Worm (Caenorhabditis elegans) whole organism, late embryonic: Measurements from ENCODE around the gene T28A11.17.

Source experiments
- C08G9.2 ChIP-seq: sonication (generic microtip); optimal IDR thresholded peaks from 2 replicates; lab custom pipeline; 2016; ENCODE audit warnings: mild to moderate bottlenecking, missing genetic modification characterization, moderate library complexity, missing compliant biosample characterization
- K02D7.2 ChIP-seq: sonication (generic microtip); optimal IDR thresholded peaks from 2 replicates; lab custom pipeline; 2017; ENCODE audit warnings: mild to moderate bottlenecking, missing genetic modification characterization, missing compliant biosample characterization
- Y22D7AL.16 ChIP-seq: sonication (generic microtip); optimal IDR thresholded peaks from 2 replicates; lab custom pipeline; 2016; ENCODE audit warnings: missing genetic modification characterization, missing compliant biosample characterization
- ahr-1 ChIP-seq: sonication (generic microtip); optimal IDR thresholded peaks from 2 replicates; lab custom pipeline; 2016; ENCODE audit warnings: missing genetic modification characterization, missing compliant biosample characterization
- ceh-14 ChIP-seq: sonication (generic microtip); optimal IDR thresholded peaks from 2 replicates; lab custom pipeline; 2016; ENCODE audit warnings: missing genotype, missing genetic modification characterization, missing compliant biosample characterization
- ceh-19 ChIP-seq: fragments of 200-800 bp; sonication (Bioruptor generic); optimal IDR thresholded peaks from 2 replicates; lab custom pipeline; 2018; ENCODE audit warnings: mild to moderate bottlenecking, missing genetic modification characterization, missing compliant biosample characterization
- ceh-24 ChIP-seq: sonication (generic microtip); optimal IDR thresholded peaks from 2 replicates; lab custom pipeline; 2016; ENCODE audit warnings: mild to moderate bottlenecking, missing genetic modification characterization, missing compliant biosample characterization
- ceh-30 ChIP-seq: fragments of 150-350 bp; optimal IDR thresholded peaks from 2 replicates; lab custom pipeline; 2014; ENCODE audit warnings: missing biosample characterization, missing genetic modification characterization
- ceh-34 ChIP-seq: sonication (generic microtip); optimal IDR thresholded peaks from 2 replicates; lab custom pipeline; 2016; ENCODE audit warnings: mild to moderate bottlenecking, missing genetic modification characterization, missing compliant biosample characterization
- ceh-45 ChIP-seq: fragments of 200-800 bp; sonication (Bioruptor generic); IDR thresholded peaks from 2 replicates; pipeline ENCODE4 v1.3.6; 2022; ENCODE audit warnings: missing genetic modification reagents, missing genetic modification characterization, missing compliant biosample characterization
- ceh-48 ChIP-seq: sonication (generic microtip); optimal IDR thresholded peaks from 2 replicates; lab custom pipeline; 2016; ENCODE audit warnings: missing genetic modification characterization, inconsistent platforms, missing compliant biosample characterization
- ceh-6 ChIP-seq: fragments of 200-800 bp; sonication (Bioruptor generic); optimal IDR thresholded peaks from 2 replicates; lab custom pipeline; 2018; ENCODE audit warnings: mild to moderate bottlenecking, missing genetic modification characterization, missing compliant biosample characterization
- elt-2 ChIP-seq: sonication (generic microtip); optimal IDR thresholded peaks from 2 replicates; lab custom pipeline; 2016; ENCODE audit warnings: missing genetic modification reagents, missing genetic modification characterization, missing compliant biosample characterization
- elt-4 ChIP-seq: sonication (generic microtip); optimal IDR thresholded peaks from 2 replicates; lab custom pipeline; 2016; ENCODE audit warnings: missing genetic modification characterization, missing compliant biosample characterization
- ets-4 ChIP-seq: sonication (generic microtip); optimal IDR thresholded peaks from 2 replicates; lab custom pipeline; 2016; ENCODE audit warnings: missing genetic modification characterization, missing compliant biosample characterization
- eyg-1 ChIP-seq: sonication (generic microtip); optimal IDR thresholded peaks from 2 replicates; lab custom pipeline; 2016; ENCODE audit warnings: missing genotype, missing genetic modification characterization, missing compliant biosample characterization
- fax-1 ChIP-seq: sonication (generic microtip); optimal IDR thresholded peaks from 2 replicates; lab custom pipeline; 2016; ENCODE audit warnings: missing genotype, missing genetic modification characterization, missing compliant biosample characterization
- fkh-6 ChIP-seq: sonication (generic microtip); optimal IDR thresholded peaks from 2 replicates; lab custom pipeline; 2016; ENCODE audit warnings: missing genetic modification characterization, missing compliant biosample characterization
- hlh-13 ChIP-seq: fragments of 200-800 bp; sonication (Bioruptor generic); optimal IDR thresholded peaks from 2 replicates; lab custom pipeline; 2018; ENCODE audit warnings: mild to moderate bottlenecking, missing genetic modification characterization, missing compliant biosample characterization
- hlh-15 ChIP-seq: sonication (generic microtip); optimal IDR thresholded peaks from 2 replicates; lab custom pipeline; 2016; ENCODE audit warnings: missing genetic modification characterization, missing compliant biosample characterization
- hlh-6 ChIP-seq: sonication (generic microtip); optimal IDR thresholded peaks from 2 replicates; lab custom pipeline; 2016; ENCODE audit warnings: missing genotype, missing genetic modification characterization, missing compliant biosample characterization
- lim-6 ChIP-seq: sonication (generic microtip); optimal IDR thresholded peaks from 2 replicates; lab custom pipeline; 2016; ENCODE audit warnings: missing genetic modification characterization, missing compliant biosample characterization
- lin-11 ChIP-seq: fragments of 200-800 bp; sonication (Bioruptor generic); optimal IDR thresholded peaks from 2 replicates; lab custom pipeline; 2018; ENCODE audit warnings: mild to moderate bottlenecking, missing genetic modification characterization, missing compliant biosample characterization
- madf-2 ChIP-seq: sonication (generic microtip); optimal IDR thresholded peaks from 2 replicates; lab custom pipeline; 2017; ENCODE audit warnings: missing genetic modification characterization, missing compliant biosample characterization
- nhr-11 ChIP-seq: fragments of 150-350 bp; optimal IDR thresholded peaks from 2 replicates; lab custom pipeline; 2014; ENCODE audit warnings: missing biosample characterization, missing genetic modification characterization
- nhr-232 ChIP-seq: sonication (generic microtip); optimal IDR thresholded peaks from 2 replicates; lab custom pipeline; 2016; ENCODE audit warnings: missing genetic modification characterization, missing compliant biosample characterization
- npax-4 ChIP-seq: sonication (generic microtip); optimal IDR thresholded peaks from 2 replicates; lab custom pipeline; 2016; ENCODE audit warnings: missing genetic modification characterization, missing compliant biosample characterization
- odd-2 ChIP-seq: sonication (generic microtip); optimal IDR thresholded peaks from 2 replicates; lab custom pipeline; 2017; ENCODE audit warnings: antibody characterized with exemption, mild to moderate bottlenecking, missing genetic modification characterization, missing compliant biosample characterization
- pax-1 ChIP-seq: fragments of 150-350 bp; optimal IDR thresholded peaks from 2 replicates; lab custom pipeline; 2014; ENCODE audit warnings: missing biosample characterization, missing genetic modification characterization
- pha-4 ChIP-seq: fragments of 150-350 bp; optimal IDR thresholded peaks from 2 replicates; lab custom pipeline; 2018; ENCODE audit warnings: missing biosample characterization, missing genetic modification reagents, missing genetic modification characterization
- pqm-1 ChIP-seq: sonication (generic microtip); optimal IDR thresholded peaks from 2 replicates; lab custom pipeline; 2016; ENCODE audit warnings: missing genetic modification characterization, missing compliant biosample characterization
- pros-1 ChIP-seq: fragments of 150-350 bp; optimal IDR thresholded peaks from 2 replicates; lab custom pipeline; 2014; ENCODE audit warnings: missing biosample characterization, missing genetic modification reagents, missing genetic modification characterization
- rnt-1 ChIP-seq: sonication (generic microtip); optimal IDR thresholded peaks from 2 replicates; lab custom pipeline; 2016; ENCODE audit warnings: missing genetic modification characterization, missing compliant biosample characterization
- sox-2 ChIP-seq: fragments of 200-800 bp; sonication (Bioruptor generic); IDR thresholded peaks from 2 replicates; pipeline ENCODE4 v1.3.6; 2022; ENCODE audit warnings: missing genetic modification reagents, missing genetic modification characterization, missing compliant biosample characterization
- sox-4 ChIP-seq: sonication (generic microtip); optimal IDR thresholded peaks from 2 replicates; lab custom pipeline; 2017; ENCODE audit warnings: mild to moderate bottlenecking, missing genetic modification characterization, inconsistent platforms, missing compliant biosample characterization
- unc-3 ChIP-seq, 2 experiments: fragments of 200-800 bp in 1 of 2; sonication (Bioruptor generic) in 1 of 2; sonication (generic microtip) in 1 of 2; conservative IDR thresholded peaks in 1 of 2; optimal IDR thresholded peaks in 1 of 2; 2 replicates each; pipeline versions ENCODE4 v1.3.6 to Lab custom; 2016 to 2022; ENCODE audit warnings: missing compliant biosample characterization in 2 of 2, missing genetic modification characterization in 2 of 2, missing genetic modification reagents in 1 of 2
- unc-42 ChIP-seq: sonication (generic microtip); optimal IDR thresholded peaks from 2 replicates; lab custom pipeline; 2016; ENCODE audit warnings: missing genotype, missing genetic modification characterization, missing compliant biosample characterization
- unc-55 ChIP-seq: sonication (generic microtip); optimal IDR thresholded peaks from 2 replicates; lab custom pipeline; 2017; ENCODE audit warnings: missing biosample characterization, missing genetic modification reagents, missing genetic modification characterization
- ztf-16 ChIP-seq: sonication (generic microtip); optimal IDR thresholded peaks from 2 replicates; lab custom pipeline; 2017; ENCODE audit warnings: missing genetic modification characterization, missing compliant biosample characterization

Gene T28A11.17

DNA sequence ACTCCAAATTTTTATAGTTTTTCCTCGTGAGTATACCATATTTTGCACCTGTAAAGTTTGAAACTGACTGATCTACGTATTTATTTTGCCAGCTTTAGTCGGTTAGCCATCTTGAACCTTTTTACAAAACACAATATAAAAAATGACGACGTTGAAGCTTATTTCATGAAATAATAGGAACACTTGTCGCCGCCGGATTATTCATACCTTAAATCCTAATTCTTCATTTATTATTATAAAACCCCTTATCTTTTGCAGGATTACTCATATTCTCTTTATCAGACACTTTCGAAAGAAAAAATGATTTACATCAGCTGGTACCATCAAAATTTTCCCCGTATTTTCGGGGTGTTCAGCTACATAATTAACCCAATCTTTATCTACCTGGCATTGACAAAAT lies 18.6 kb downstream of the T28A11.17 start, which contains the start of gene srj-8:
Gene srj-8, plus strand, starts transcription at position 301 of the 400 bp plus-strand sequence.
- TF ChIP-seq hlh-13 (GFP tag; lab: Kevin White, UChicago), result no peak
- TF ChIP-seq npax-4 (tag; lab: Kevin White, UChicago), result no peak
- TF ChIP-seq elt-4 (tag; lab: Kevin White, UChicago), result no peak
- TF ChIP-seq odd-2 (tag; lab: Kevin White, UChicago), result no peak
- no peak for TF ChIP-seq ceh-24 (tag; lab: Kevin White, UChicago)
- no peak for TF ChIP-seq unc-42 (tag; lab: Kevin White, UChicago)
- TF ChIP-seq ceh-14 (tag; lab: Kevin White, UChicago), result no peak
- no peak for TF ChIP-seq lin-11
- no peak for TF ChIP-seq C08G9.2 (tag; lab: Kevin White, UChicago)
- TF ChIP-seq unc-3 (GFP tag; conservative IDR thresholded peaks at IDR 0.05; lab: Robert Waterston, UW), result no peak
- TF ChIP-seq unc-3 (tag; optimal IDR thresholded peaks at IDR 0.05; lab: Kevin White, UChicago), result no peak
- no peak for TF ChIP-seq K02D7.2 (tag; lab: Kevin White, UChicago)
- no peak for TF ChIP-seq hlh-6 (tag; lab: Kevin White, UChicago)
- no peak for TF ChIP-seq pax-1 (tag; lab: Kevin White, UChicago)
- TF ChIP-seq ceh-48, result no peak
- TF ChIP-seq lim-6, result no peak
- no peak for TF ChIP-seq fax-1 (tag; lab: Kevin White, UChicago)
- TF ChIP-seq ztf-16, result no peak
- TF ChIP-seq ceh-19, result no peak
- no peak for TF ChIP-seq Y22D7AL.16 (tag; lab: Kevin White, UChicago)
- TF ChIP-seq ceh-6 (GFP tag; lab: Kevin White, UChicago), result no peak

DNA sequence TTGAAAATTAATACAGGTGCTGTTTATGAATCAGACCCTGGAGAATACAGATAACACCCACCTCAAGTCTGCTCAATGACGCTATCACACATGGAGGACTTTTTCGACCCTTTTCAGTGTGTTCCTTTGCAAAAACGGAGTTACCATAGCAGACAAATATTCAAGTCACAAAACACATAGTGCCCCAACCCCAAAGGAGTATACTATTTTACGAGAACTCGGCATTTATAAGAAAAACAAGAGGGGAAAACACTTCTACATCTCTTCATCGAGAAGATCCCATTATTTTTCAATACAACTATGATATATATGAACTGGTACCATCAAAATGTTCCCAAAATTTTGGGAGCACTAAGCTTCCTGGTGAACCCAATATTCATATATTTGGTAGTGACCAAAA lies 21.4 kb downstream of the T28A11.17 start, which contains the start of gene srj-7:
Gene srj-7, plus strand, starts transcription at position 301 of the 400 bp plus-strand sequence.
- TF ChIP-seq sox-2 (GFP tag; lab: Robert Waterston, UW) (no peak), fkh-6 (tag; lab: Kevin White, UChicago) (no peak), unc-42 (tag; lab: Kevin White, UChicago) (no peak), Y22D7AL.16 (tag; lab: Kevin White, UChicago) (no peak), madf-2 (tag; lab: Kevin White, UChicago) (no peak), ceh-45 (no peak), elt-2 (tag; lab: Kevin White, UChicago) (no peak), ceh-34 (no peak), rnt-1 (tag; lab: Kevin White, UChicago) (no peak), pqm-1 (tag; lab: Kevin White, UChicago) (no peak), nhr-11 (tag; lab: Kevin White, UChicago) (no peak), hlh-15 (tag; lab: Kevin White, UChicago) (no peak)

DNA sequence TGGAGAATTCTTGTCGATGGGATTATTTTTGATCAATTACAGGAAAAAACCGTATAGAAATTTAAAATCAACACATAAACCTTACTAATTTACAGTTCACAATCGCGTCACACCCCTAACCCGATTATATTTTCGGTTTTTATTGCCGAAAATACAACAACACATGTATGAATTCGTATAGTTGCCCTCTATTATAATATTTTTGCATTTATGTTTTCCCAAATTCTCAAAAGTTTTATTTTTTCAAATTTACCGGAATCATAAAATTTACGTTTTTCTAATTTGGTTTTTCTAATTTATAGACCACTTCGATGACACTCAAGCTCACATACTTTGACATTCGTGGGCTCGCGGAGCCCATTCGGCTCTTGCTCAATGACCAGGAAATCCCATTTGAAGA lies 23.1 kb downstream of the T28A11.17 start, which contains the start of gene gst-23:
Gene gst-23, plus strand, starts transcription at position 301 of the 400 bp plus-strand sequence.
- no peak for TF ChIP-seq pha-4 (tag; lab: Kevin White, UChicago)
- TF ChIP-seq madf-2 (tag; lab: Kevin White, UChicago), result no peak
- no peak for TF ChIP-seq ahr-1 (tag; lab: Kevin White, UChicago)
- TF ChIP-seq pros-1 (tag; lab: Kevin White, UChicago), result no peak
- TF ChIP-seq ceh-48, result no peak
- TF ChIP-seq ets-4 (tag; lab: Kevin White, UChicago), result no peak
- no peak for TF ChIP-seq ceh-30
- TF ChIP-seq ceh-34, result no peak
- no peak for TF ChIP-seq nhr-232 (tag; lab: Kevin White, UChicago)
- no peak for TF ChIP-seq Y22D7AL.16 (tag; lab: Kevin White, UChicago)
- TF ChIP-seq eyg-1 (tag; lab: Kevin White, UChicago), result no peak
- no peak for TF ChIP-seq npax-4 (tag; lab: Kevin White, UChicago)
- no peak for TF ChIP-seq elt-4 (tag; lab: Kevin White, UChicago)
- TF ChIP-seq ceh-24 (tag; lab: Kevin White, UChicago), result no peak
- TF ChIP-seq unc-55 (GFP tag; lab: Kevin White, UChicago), result no peak
- TF ChIP-seq sox-4 (tag; lab: Kevin White, UChicago), result no peak
- no peak for TF ChIP-seq ceh-19
